Worm (Caenorhabditis elegans): ENCODE results near the gene srh-104.

- TF ChIP-seq ets-4 (tag; optimal IDR thresholded peaks at IDR 0.05), result no peak
- TF ChIP-seq fkh-10 (GFP tag; optimal IDR thresholded peaks at IDR 0.05), result no peak
- TF ChIP-seq ahr-1 (tag; optimal IDR thresholded peaks at IDR 0.05), result no peak
- no peak for TF ChIP-seq pha-4 (tag; optimal IDR thresholded peaks at IDR 0.05)
- no peak for TF ChIP-seq ceh-9 (tag; optimal IDR thresholded peaks at IDR 0.05)
- no peak for TF ChIP-seq dve-1 (tag; optimal IDR thresholded peaks at IDR 0.05)
- no peak for TF ChIP-seq hlh-6 (tag; optimal IDR thresholded peaks at IDR 0.05)
- no peak for TF ChIP-seq lim-6 (tag; optimal IDR thresholded peaks at IDR 0.05)
These were observed 46.0 kb downstream of the srh-104 start, which contains the start of gene F11A5.5 for ce11 chrV:16198016-16198415.
